Worm (Caenorhabditis elegans) whole organism, L3 larva: ENCODE data around the gene hil-2.
A peak's percentile ranks its signal among the peaks of the same experiment; 100 is the strongest.
"Not testable (repeated sequence)": the region's sequence is repeated elsewhere in the genome, so short reads cannot be mapped to it uniquely, and the experiment has no call there.

Experiments used
- R02D3.7 ChIP-seq: fragments of 150-350 bp; optimal IDR thresholded peaks from 2 replicates; lab custom pipeline; 2014; ENCODE audit warnings: missing biosample characterization, missing genetic modification characterization
- ZK546.5 ChIP-seq: sonication (generic microtip); optimal IDR thresholded peaks from 2 replicates; lab custom pipeline; 2017; ENCODE audit warnings: missing biosample characterization, missing genetic modification characterization
- ama-1 ChIP-seq: fragments of 150-350 bp; optimal IDR thresholded peaks from 2 replicates; lab custom pipeline; 2018
- ceh-16 ChIP-seq: sonication (generic microtip); optimal IDR thresholded peaks from 2 replicates; lab custom pipeline; 2017; ENCODE audit warnings: missing biosample characterization, missing genetic modification characterization
- ceh-28 ChIP-seq: fragments of 150-350 bp; optimal IDR thresholded peaks from 2 replicates; lab custom pipeline; 2014; ENCODE audit warnings: missing biosample characterization, missing genetic modification reagents, missing genetic modification characterization
- ceh-82 ChIP-seq: fragments of 150-350 bp; optimal IDR thresholded peaks from 2 replicates; lab custom pipeline; 2014; ENCODE audit warnings: missing biosample characterization, missing genetic modification characterization
- ceh-9 ChIP-seq: sonication (generic microtip); optimal IDR thresholded peaks from 2 replicates; lab custom pipeline; 2018; ENCODE audit warnings: missing biosample characterization, missing genetic modification characterization
- daf-12 ChIP-seq: fragments of 150-350 bp; optimal IDR thresholded peaks from 2 replicates; lab custom pipeline; 2014; ENCODE audit warnings: missing biosample characterization, missing genetic modification reagents, missing genetic modification characterization
- egl-27 ChIP-seq: sonication (generic microtip); optimal IDR thresholded peaks from 4 replicates; lab custom pipeline; 2017; ENCODE audit warnings: missing biosample characterization, missing genetic modification reagents, missing genetic modification characterization
- egl-5 ChIP-seq: fragments of 150-350 bp; optimal IDR thresholded peaks from 2 replicates; lab custom pipeline; 2017; ENCODE audit warnings: missing biosample characterization, missing genetic modification reagents, missing genetic modification characterization, inconsistent platforms
- elt-1 ChIP-seq: fragments of 150-350 bp; optimal IDR thresholded peaks from 2 replicates; lab custom pipeline; 2014; ENCODE audit warnings: missing biosample characterization, missing genetic modification characterization
- elt-2 ChIP-seq: sonication (generic microtip); optimal IDR thresholded peaks from 2 replicates; lab custom pipeline; 2016; ENCODE audit warnings: missing genetic modification reagents, mild to moderate bottlenecking, missing genetic modification characterization, missing compliant biosample characterization
- elt-3 ChIP-seq, 3 experiments: fragments of 150-350 bp in 1 of 3; sonication (generic microtip) in 2 of 3; optimal IDR thresholded peaks; 2 replicates in 2 of 3; 4 replicates in 1 of 3; lab custom pipeline; 2014 to 2017; ENCODE audit warnings: missing biosample characterization in 3 of 3, missing genetic modification characterization in 3 of 3
- eor-1 ChIP-seq, 2 experiments: fragments of 150-350 bp; optimal IDR thresholded peaks; 2 replicates each; lab custom pipeline; 2014 to 2018; ENCODE audit warnings: missing biosample characterization in 2 of 2, missing genetic modification characterization in 2 of 2
- fkh-10 ChIP-seq: sonication (generic microtip); optimal IDR thresholded peaks from 2 replicates; lab custom pipeline; 2017; ENCODE audit warnings: missing biosample characterization, missing genetic modification reagents, missing genetic modification characterization
- fkh-2 ChIP-seq: fragments of 150-350 bp; optimal IDR thresholded peaks from 2 replicates; lab custom pipeline; 2014; ENCODE audit warnings: missing biosample characterization, missing genetic modification reagents, missing genetic modification characterization
- fos-1 ChIP-seq: fragments of 150-350 bp; optimal IDR thresholded peaks from 2 replicates; lab custom pipeline; 2014; ENCODE audit warnings: missing biosample characterization, missing genetic modification characterization
- hmg-11 ChIP-seq: sonication (generic microtip); optimal IDR thresholded peaks from 2 replicates; lab custom pipeline; 2016; ENCODE audit warnings: missing genetic modification characterization, missing compliant biosample characterization
- jun-1 ChIP-seq: fragments of 150-350 bp; optimal IDR thresholded peaks from 2 replicates; lab custom pipeline; 2014; ENCODE audit warnings: missing biosample characterization, missing genetic modification reagents, missing genetic modification characterization
- lin-15B ChIP-seq: fragments of 150-350 bp; optimal IDR thresholded peaks from 2 replicates; lab custom pipeline; 2014; ENCODE audit warnings: missing biosample characterization, missing genetic modification characterization
- lin-39 ChIP-seq: fragments of 150-350 bp; optimal IDR thresholded peaks from 2 replicates; lab custom pipeline; 2018; ENCODE audit warnings: missing biosample characterization, missing genetic modification reagents, missing genetic modification characterization
- mdl-1 ChIP-seq: fragments of 150-350 bp; optimal IDR thresholded peaks from 2 replicates; lab custom pipeline; 2014; ENCODE audit warnings: missing biosample characterization, missing genetic modification characterization
- mml-1 ChIP-seq: fragments of 150-350 bp; sonication (generic microtip); optimal IDR thresholded peaks from 3 replicates; lab custom pipeline; 2014; ENCODE audit warnings: missing biosample characterization, missing genetic modification characterization
- nfya-1 ChIP-seq: sonication (generic microtip); optimal IDR thresholded peaks from 2 replicates; lab custom pipeline; 2017; ENCODE audit warnings: missing genetic modification characterization, mild to moderate bottlenecking, missing compliant biosample characterization, antibody characterized with exemption, moderate library complexity; ENCODE audit not compliant: insufficient read depth
- nhr-11 ChIP-seq: fragments of 150-350 bp; optimal IDR thresholded peaks from 2 replicates; lab custom pipeline; 2014; ENCODE audit warnings: missing biosample characterization, missing genetic modification characterization
- nhr-12 ChIP-seq: fragments of 150-350 bp; optimal IDR thresholded peaks from 2 replicates; lab custom pipeline; 2014; ENCODE audit warnings: missing biosample characterization, missing genetic modification characterization
- nhr-23 ChIP-seq: fragments of 150-350 bp; optimal IDR thresholded peaks from 2 replicates; lab custom pipeline; 2014; ENCODE audit warnings: missing biosample characterization, missing genetic modification reagents, missing genetic modification characterization
- nhr-237 ChIP-seq: fragments of 150-350 bp; optimal IDR thresholded peaks from 2 replicates; lab custom pipeline; 2014; ENCODE audit warnings: missing biosample characterization, missing genetic modification characterization
- nhr-25 ChIP-seq: sonication (generic microtip); optimal IDR thresholded peaks from 2 replicates; lab custom pipeline; 2017; ENCODE audit warnings: missing biosample characterization, missing genetic modification characterization
- nhr-76 ChIP-seq: fragments of 150-350 bp; sonication (generic microtip); optimal IDR thresholded peaks from 5 replicates; lab custom pipeline; 2014; ENCODE audit warnings: missing biosample characterization, missing genetic modification characterization
- nhr-77 ChIP-seq: fragments of 150-350 bp; optimal IDR thresholded peaks from 2 replicates; lab custom pipeline; 2014; ENCODE audit warnings: missing biosample characterization, missing genetic modification characterization
- pha-4 ChIP-seq: fragments of 150-350 bp; optimal IDR thresholded peaks from 2 replicates; lab custom pipeline; 2014; ENCODE audit warnings: missing biosample characterization, missing genetic modification reagents, missing genetic modification characterization
- pqm-1 ChIP-seq: fragments of 150-350 bp; optimal IDR thresholded peaks from 2 replicates; lab custom pipeline; 2017; ENCODE audit warnings: missing biosample characterization, missing genetic modification characterization, inconsistent platforms
- sea-2 ChIP-seq: fragments of 150-350 bp; sonication (generic microtip); optimal IDR thresholded peaks from 4 replicates; lab custom pipeline; 2014; ENCODE audit warnings: missing biosample characterization, missing genetic modification reagents, missing genetic modification characterization
- skn-1 ChIP-seq: fragments of 150-350 bp; optimal IDR thresholded peaks from 2 replicates; lab custom pipeline; 2014; ENCODE audit warnings: missing biosample characterization, missing genetic modification characterization
- snpc-4 ChIP-seq: fragments of 150-350 bp; optimal IDR thresholded peaks from 2 replicates; lab custom pipeline; 2014; ENCODE audit warnings: missing biosample characterization, missing genetic modification characterization
- tbx-2 ChIP-seq: sonication (generic microtip); optimal IDR thresholded peaks from 2 replicates; lab custom pipeline; 2016; ENCODE audit warnings: mild to moderate bottlenecking, missing genetic modification characterization, missing compliant biosample characterization
- unc-62 ChIP-seq: fragments of 150-350 bp; sonication (generic microtip); optimal IDR thresholded peaks from 4 replicates; lab custom pipeline; 2014; ENCODE audit warnings: missing biosample characterization, missing genetic modification reagents, missing genetic modification characterization
- ztf-4 ChIP-seq: fragments of 150-350 bp; optimal IDR thresholded peaks from 2 replicates; lab custom pipeline; 2014; ENCODE audit warnings: missing biosample characterization, missing genetic modification characterization

Gene hil-2

DNA sequence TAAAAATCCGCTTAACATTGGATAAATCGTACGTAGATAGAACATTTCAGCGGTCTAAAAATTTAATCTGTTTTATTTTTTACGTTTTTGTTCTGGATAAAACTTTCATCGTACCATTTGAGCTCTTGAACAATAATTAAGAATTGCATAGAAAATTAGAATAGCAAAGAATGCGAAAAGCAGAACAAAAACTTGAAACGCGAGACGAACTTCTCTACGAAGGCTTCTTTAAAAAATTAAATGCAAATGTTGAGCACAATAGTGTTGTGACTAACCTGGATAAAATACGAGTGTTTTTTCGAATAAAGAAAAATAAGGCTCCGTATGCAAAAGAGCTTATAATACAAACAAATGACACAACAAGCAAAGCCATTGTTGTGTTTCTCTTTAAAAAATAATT, 5.5 kb downstream of the hil-2 start:
- TF ChIP-seq ceh-28 (no peak), pqm-1 (no peak)

DNA sequence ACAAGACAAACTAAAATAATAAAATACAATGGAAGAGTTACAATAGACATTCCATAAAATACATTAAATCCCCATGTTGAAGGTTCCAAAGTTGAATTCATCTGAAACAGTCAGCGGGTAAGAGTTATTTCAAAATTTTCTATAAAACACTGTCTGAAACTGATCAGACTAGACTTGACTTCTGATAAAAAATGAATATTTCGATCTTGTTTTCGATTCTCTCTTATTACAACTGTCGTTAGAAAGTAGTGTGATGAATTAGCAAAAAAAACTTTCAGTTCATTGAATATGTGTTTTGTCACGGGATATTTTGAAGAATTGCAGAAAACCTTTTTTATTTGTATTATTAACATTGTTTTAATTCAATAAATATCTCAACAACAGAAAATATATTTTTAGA, 7.7 kb downstream of the hil-2 start, which contains the start of gene srv-26:
Gene srv-26, minus strand, starts transcription at position 101 of the 400 bp plus-strand sequence.
- TF ChIP-seq skn-1 (tag; lab: Kevin White, UChicago) = no peak
- TF ChIP-seq fos-1 = no peak

DNA sequence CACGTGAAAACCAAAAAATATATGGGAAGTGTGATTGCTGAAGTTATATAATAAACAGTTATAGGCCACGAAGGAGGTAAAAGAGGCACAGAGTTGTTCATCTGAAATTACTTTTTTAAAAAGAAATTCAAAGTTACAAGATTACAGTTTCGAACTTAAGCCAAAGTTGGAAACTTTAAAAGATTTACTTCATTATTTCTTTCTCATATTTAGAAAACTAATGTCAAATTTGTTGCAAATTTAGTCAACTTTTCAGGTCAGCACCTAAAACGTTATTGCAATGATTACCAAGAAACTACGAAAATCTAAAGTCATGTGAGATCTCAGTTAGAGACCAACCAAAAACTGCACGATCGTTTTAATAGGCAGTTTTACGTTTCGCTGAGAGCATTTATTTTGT, 9.6 kb downstream of the hil-2 start, which contains the start of gene srv-25:
Gene srv-25, minus strand, starts transcription at position 101 of the 400 bp plus-strand sequence.
- TF ChIP-seq elt-1 (tag; lab: Kevin White, UChicago) (no peak), mml-1 (tag; lab: Kevin White, UChicago) (no peak), jun-1 (no peak), nhr-23 (no peak), fkh-10 (GFP tag; lab: Kevin White, UChicago) (no peak), pqm-1 (no peak), ceh-82 (no peak), lin-39 (tag; lab: Kevin White, UChicago) (no peak), tbx-2 (tag; lab: Kevin White, UChicago) (no peak), eor-1 (tag; optimal IDR thresholded peaks at IDR 0.05; lab: Kevin White, UChicago) (no peak), ceh-28 (no peak), nhr-76 (tag; lab: Kevin White, UChicago) (no peak), elt-3 (tag; optimal IDR thresholded peaks at IDR 0.05; lab: Kevin White, UChicago) (no peak), snpc-4 (tag; lab: Kevin White, UChicago) (no peak), R02D3.7 (tag; lab: Kevin White, UChicago) (no peak), pha-4 (tag; lab: Kevin White, UChicago) (no peak), ama-1 (lab: Kevin White, UChicago) (no peak), ZK546.5 (tag; lab: Kevin White, UChicago) (no peak), ztf-4 (tag; lab: Kevin White, UChicago) (no peak)
- TF ChIP-seq, all 47 proteins: peak for 0

DNA sequence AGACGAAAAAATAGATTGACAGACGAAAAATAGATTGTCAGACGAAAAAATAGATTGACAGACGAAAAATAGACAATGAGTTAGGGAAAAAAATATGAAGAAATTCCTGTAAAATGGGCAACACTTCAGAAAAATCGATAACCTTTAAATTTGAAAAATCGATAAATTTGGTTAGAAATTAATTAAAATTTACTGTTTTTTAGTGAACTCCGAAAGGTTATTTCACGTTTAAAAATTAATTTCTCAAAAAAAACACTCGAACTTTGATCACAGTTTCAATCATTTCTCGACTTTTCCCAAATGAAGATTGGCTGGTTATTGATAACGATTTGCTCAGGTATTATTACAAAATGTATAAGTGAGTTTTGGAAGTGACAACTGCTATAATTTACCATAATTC, 13.4 kb downstream of the hil-2 start, which contains the start of gene csp-2:
Gene csp-2, plus strand, starts transcription at position 301 of the 400 bp plus-strand sequence.
- TF ChIP-seq ceh-28 = no peak
- no peak for TF ChIP-seq skn-1 (tag; lab: Kevin White, UChicago)
- no peak for TF ChIP-seq nfya-1
- no peak for TF ChIP-seq ztf-4 (tag; lab: Kevin White, UChicago)
- no peak for TF ChIP-seq elt-1 (tag; lab: Kevin White, UChicago)
- no peak for TF ChIP-seq egl-5
- no peak for TF ChIP-seq lin-15B
- no peak for TF ChIP-seq nhr-12 (tag; lab: Kevin White, UChicago)
- no peak for TF ChIP-seq ceh-16 (tag; lab: Kevin White, UChicago)
- no peak for TF ChIP-seq hmg-11
- no peak for TF ChIP-seq daf-12 (tag; lab: Kevin White, UChicago)
- no peak for TF ChIP-seq mml-1 (tag; lab: Kevin White, UChicago)
- TF ChIP-seq fkh-10 (GFP tag; lab: Kevin White, UChicago) = no peak
- no peak for TF ChIP-seq lin-39 (tag; lab: Kevin White, UChicago)
- TF ChIP-seq unc-62 (GFP tag; lab: Kevin White, UChicago) = no peak
- TF ChIP-seq egl-27 = no peak
- no peak for TF ChIP-seq eor-1 (tag; optimal IDR thresholded peaks at IDR 0.05; lab: Kevin White, UChicago)
- no peak for TF ChIP-seq fkh-2
- no peak for TF ChIP-seq sea-2 (GFP tag; lab: Kevin White, UChicago)

DNA sequence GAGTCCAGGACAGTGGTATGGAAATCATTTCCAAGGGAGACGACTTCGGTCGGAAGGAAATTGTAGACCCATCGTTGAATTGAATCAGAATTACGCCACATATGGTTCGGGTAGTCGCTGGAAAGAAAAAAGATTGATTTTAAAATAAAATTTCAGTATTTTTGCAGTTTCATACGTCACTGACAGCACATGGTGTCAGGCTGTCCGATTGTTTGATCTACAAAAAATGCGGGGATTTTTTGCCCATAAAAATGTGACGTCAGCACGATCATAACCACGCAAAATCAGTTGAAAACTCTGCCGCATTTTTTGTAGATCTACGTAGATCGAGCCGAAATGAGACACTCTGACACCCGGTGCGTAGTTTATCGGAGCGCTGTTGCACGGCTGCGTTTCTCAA, 23.3 kb downstream of the hil-2 start, which contains the start of gene Y73B6BL.12:
Gene Y73B6BL.12, minus strand, starts transcription at position 101 of the 400 bp plus-strand sequence.
- TF ChIP-seq jun-1; nhr-77 (tag; lab: Kevin White, UChicago); snpc-4 (tag; lab: Kevin White, UChicago): not testable (repeated sequence)

DNA sequence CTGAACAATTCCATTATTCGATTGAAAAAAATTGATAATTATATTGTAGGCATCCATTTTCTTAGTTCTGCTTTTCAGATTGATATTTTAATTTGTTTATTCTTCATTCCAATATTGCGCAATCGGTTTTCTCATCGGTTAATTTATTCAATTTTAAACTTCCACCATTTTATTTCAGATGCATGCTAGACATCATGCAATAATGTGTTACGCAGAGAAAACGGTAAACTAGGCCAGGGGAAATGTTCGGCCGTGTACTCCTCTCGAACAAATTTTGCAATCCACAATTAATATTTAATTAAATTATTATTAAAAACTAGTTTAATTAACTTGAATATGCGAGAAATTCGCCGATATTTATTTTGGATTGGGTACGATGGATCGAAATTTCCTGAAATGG, 27.6 kb downstream of the hil-2 start, which contains the start of gene Y73B6BL.29:
Gene Y73B6BL.29, plus strand, starts transcription at position 263 of the 400 bp plus-strand sequence.
- no peak for TF ChIP-seq elt-3 (tag; optimal IDR thresholded peaks at IDR 0.05; lab: Kevin White, UChicago)
- no peak for TF ChIP-seq ceh-9 (tag; lab: Kevin White, UChicago)
- TF ChIP-seq mml-1 (tag; lab: Kevin White, UChicago) = no peak
- peak; percentile 15 for TF ChIP-seq pqm-1
- TF ChIP-seq snpc-4 (tag; lab: Kevin White, UChicago) = peak; percentile 90
- peak; percentile 51 for TF ChIP-seq hmg-11
- peak; percentile 56 for TF ChIP-seq elt-2 (tag; lab: Kevin White, UChicago)
- peak; percentile 93 for TF ChIP-seq pha-4 (tag; lab: Kevin White, UChicago)
- TF ChIP-seq lin-39 (tag; lab: Kevin White, UChicago) = no peak
- no peak for TF ChIP-seq daf-12 (tag; lab: Kevin White, UChicago)
- no peak for TF ChIP-seq egl-27
- peak; percentile 63 for TF ChIP-seq ZK546.5 (tag; lab: Kevin White, UChicago)
- peak; percentile 67 for TF ChIP-seq ceh-28
- TF ChIP-seq nhr-77 (tag; lab: Kevin White, UChicago) = no peak
- no peak for TF ChIP-seq nhr-76 (tag; lab: Kevin White, UChicago)
- no peak for TF ChIP-seq fos-1
- TF ChIP-seq nhr-11 (tag; lab: Kevin White, UChicago) = no peak
- peak; percentile 81 for TF ChIP-seq tbx-2 (tag; lab: Kevin White, UChicago)
- TF ChIP-seq mdl-1 (tag; lab: Kevin White, UChicago) = peak; percentile 12
- TF ChIP-seq egl-5 = peak; percentile 21
- TF ChIP-seq jun-1 = peak; percentile 66
- TF ChIP-seq nhr-25 (tag; lab: Kevin White, UChicago) = peak; percentile 72
- peak; percentile 95 for TF ChIP-seq nhr-23
- TF ChIP-seq lin-15B = peak; percentile 87
- no peak for TF ChIP-seq ztf-4 (tag; lab: Kevin White, UChicago)
- TF ChIP-seq nhr-237 (tag; lab: Kevin White, UChicago) = no peak
- no peak for TF ChIP-seq ceh-16 (tag; lab: Kevin White, UChicago)
